Fruit fly (Drosophila melanogaster): Measurements from ENCODE around the gene Sox21b.

Gene Sox21b

DNA sequence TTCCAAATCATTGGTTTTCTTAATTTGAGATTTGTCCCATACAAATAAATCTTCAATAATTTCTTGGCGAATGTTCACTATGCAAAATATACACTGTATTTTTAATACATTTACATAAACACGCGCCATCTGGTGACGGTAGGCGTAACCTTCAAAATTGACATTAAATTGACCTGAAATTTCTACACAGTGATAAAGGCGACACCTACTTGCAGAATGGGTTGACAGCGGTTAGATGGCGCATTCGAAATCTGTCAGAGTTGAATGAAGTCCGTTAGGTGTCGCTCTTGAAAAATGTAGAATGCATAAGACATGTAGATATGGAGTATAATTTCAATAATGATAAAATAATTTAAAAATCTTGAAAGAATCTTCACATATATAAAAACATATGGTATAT is 19.7 kb downstream of the Sox21b start (continued):
- TF ChIP-seq mld (GFP tag; IDR thresholded peaks at IDR 0.05; ENCODE audit: partially characterized antibody) (no peak), dysf (GFP tag; IDR thresholded peaks at IDR 0.05) (peak; percentile 86), CG33213 (GFP tag; optimal IDR thresholded peaks at IDR 0.05) (peak; percentile 85), sisA (GFP tag; IDR thresholded peaks at IDR 0.05) (peak; percentile 95), CG12071 (GFP tag; optimal IDR thresholded peaks at IDR 0.05) (no peak), seq (GFP tag; IDR thresholded peaks at IDR 0.05) (no peak), CG17361 (GFP tag; IDR thresholded peaks at IDR 0.05) (peak; percentile 54; the same call in 1 of the 3 replicates), CG7786 (GFP tag; optimal IDR thresholded peaks at IDR 0.05) (peak; percentile 80), chm (GFP tag; IDR thresholded peaks at IDR 0.05) (no peak), CG4404 (GFP tag; IDR thresholded peaks at IDR 0.05) (peak; percentile 70), tna (GFP tag; IDR thresholded peaks at IDR 0.05; ENCODE audit: partially characterized antibody) (no peak; the same call in 1 of the 2 replicates), Drgx (GFP tag; IDR thresholded peaks at IDR 0.05) (no peak), cwo (GFP tag; optimal IDR thresholded peaks at IDR 0.05) (no peak), hth (optimal IDR thresholded peaks at IDR 0.05) (no peak), YL-1 (GFP tag; optimal IDR thresholded peaks at IDR 0.05) (no peak), CG8281 (tag; optimal IDR thresholded peaks at IDR 0.05) (peak; percentile 17), CG1647 (GFP tag; optimal IDR thresholded peaks at IDR 0.05) (peak; percentile 80), CG14050 (GFP tag; IDR thresholded peaks at IDR 0.05) (peak; percentile 55; the same call in 2 of the 3 replicates), grn (GFP tag; optimal IDR thresholded peaks at IDR 0.05) (peak; percentile 48), pum (GFP tag; optimal IDR thresholded peaks at IDR 0.05) (peak; percentile 92), NC2β (GFP tag; optimal IDR thresholded peaks at IDR 0.05) (peak; percentile 87), bigmax (GFP tag; optimal IDR thresholded peaks at IDR 0.05) (no peak), Jarid2 (GFP tag; optimal IDR thresholded peaks at IDR 0.05) (peak; percentile 48), CG3726 (GFP tag; IDR thresholded peaks at IDR 0.05) (peak; percentile 35; the same call in 1 of the 3 replicates), B-H2 (GFP tag; optimal IDR thresholded peaks at IDR 0.05) (peak; percentile 78), HLH54F (GFP tag; optimal IDR thresholded peaks at IDR 0.05) (peak; percentile 90), CHES-1-like (GFP tag; optimal IDR thresholded peaks at IDR 0.05) (peak; percentile 79), CG17328 (GFP tag; IDR thresholded peaks at IDR 0.05) (peak; percentile 65), CG1024 (GFP tag; IDR thresholded peaks at IDR 0.05) (peak; percentile 75), Dp (GFP tag; optimal IDR thresholded peaks at IDR 0.05) (peak; percentile 16), CG4730 (GFP tag; IDR thresholded peaks at IDR 0.05) (peak; percentile 79), emc (GFP tag; optimal IDR thresholded peaks at IDR 0.05) (peak; percentile 67), pita (GFP tag; optimal IDR thresholded peaks at IDR 0.05) (peak; percentile 72), chif (GFP tag; optimal IDR thresholded peaks at IDR 0.05) (peak; percentile 77 to 93), shn (GFP tag; optimal IDR thresholded peaks at IDR 0.05) (peak; percentile 87), Doc3 (GFP tag; IDR thresholded peaks at IDR 0.05; ENCODE audit: partially characterized antibody) (no peak), psq (GFP tag; optimal IDR thresholded peaks at IDR 0.05) (peak; percentile 63), ac (GFP tag; optimal IDR thresholded peaks at IDR 0.05) (peak; percentile 15), CG6683 (GFP tag; optimal IDR thresholded peaks at IDR 0.05) (no peak), ewg (GFP tag; optimal IDR thresholded peaks at IDR 0.05) (peak; percentile 72), Sry-β (GFP tag; optimal IDR thresholded peaks at IDR 0.05) (no peak), Dip2 (GFP tag; IDR thresholded peaks at IDR 0.05) (peak; percentile 67; the same call in 1 of the 2 replicates), CG16779 (GFP tag; IDR thresholded peaks at IDR 0.05) (peak; percentile 57; the same call in 1 of the 2 replicates), CG34422 (GFP tag; IDR thresholded peaks at IDR 0.05) (peak; percentile 90), B-H1 (GFP tag; IDR thresholded peaks at IDR 0.05) (peak; percentile 58), HmgZ (tag; optimal IDR thresholded peaks at IDR 0.05) (peak; percentile 87), CG13624 (GFP tag; optimal IDR thresholded peaks at IDR 0.05) (peak; percentile 76), CG12659 (GFP tag; optimal IDR thresholded peaks at IDR 0.05) (peak; percentile 62), nmo (GFP tag; optimal IDR thresholded peaks at IDR 0.05) (peak; percentile 83), CG14860 (GFP tag; IDR thresholded peaks at IDR 0.05; ENCODE audit: partially characterized antibody) (no peak), CG2889 (GFP tag; IDR thresholded peaks at IDR 0.05) (peak; percentile 66; the same call in 2 of the 3 replicates)
